Worm (Caenorhabditis elegans) whole organism, L3 larva: Measurements from ENCODE around the gene F13A7.11.

Source experiments
- ceh-82 ChIP-seq: fragments of 150-350 bp; optimal IDR thresholded peaks from 2 replicates; lab custom pipeline; 2014; ENCODE audit warnings: missing biosample characterization, missing genetic modification characterization
- elt-2 ChIP-seq: sonication (generic microtip); optimal IDR thresholded peaks from 2 replicates; lab custom pipeline; 2016; ENCODE audit warnings: missing genetic modification reagents, mild to moderate bottlenecking, missing genetic modification characterization, missing compliant biosample characterization
- jun-1 ChIP-seq: fragments of 150-350 bp; optimal IDR thresholded peaks from 2 replicates; lab custom pipeline; 2014; ENCODE audit warnings: missing biosample characterization, missing genetic modification reagents, missing genetic modification characterization
- lin-39 ChIP-seq: fragments of 150-350 bp; optimal IDR thresholded peaks from 2 replicates; lab custom pipeline; 2018; ENCODE audit warnings: missing biosample characterization, missing genetic modification reagents, missing genetic modification characterization
- nhr-12 ChIP-seq: fragments of 150-350 bp; optimal IDR thresholded peaks from 2 replicates; lab custom pipeline; 2014; ENCODE audit warnings: missing biosample characterization, missing genetic modification characterization
- pqm-1 ChIP-seq: fragments of 150-350 bp; optimal IDR thresholded peaks from 2 replicates; lab custom pipeline; 2017; ENCODE audit warnings: missing biosample characterization, missing genetic modification characterization, inconsistent platforms
- snpc-4 ChIP-seq: fragments of 150-350 bp; optimal IDR thresholded peaks from 2 replicates; lab custom pipeline; 2014; ENCODE audit warnings: missing biosample characterization, missing genetic modification characterization

DNA sequence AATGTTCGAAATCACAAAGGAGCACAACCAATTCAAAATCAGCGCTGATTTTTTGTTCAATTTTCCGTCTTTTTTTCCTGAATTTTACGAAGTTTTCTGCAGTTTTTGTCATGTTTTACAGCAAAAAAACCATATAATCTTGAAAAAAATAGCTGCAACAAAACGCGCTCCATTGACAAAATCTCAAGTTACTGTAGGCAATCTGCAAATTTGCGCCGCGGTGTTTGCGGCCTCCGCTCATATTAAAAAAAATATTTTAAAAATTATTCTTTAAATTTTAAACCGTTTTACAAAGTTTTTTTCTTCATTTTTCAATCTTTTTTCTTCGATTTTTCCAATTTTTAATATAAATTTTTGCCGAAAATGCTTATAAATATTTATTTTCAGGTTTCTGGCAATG lies 10.3 kb upstream of the F13A7.11 start:
- TF ChIP-seq snpc-4 (no peak), ceh-82 (no peak), lin-39 (tag; lab: Kevin White, UChicago) (no peak), elt-2 (no peak), pqm-1 (tag; lab: Kevin White, UChicago) (no peak), jun-1 (tag; lab: Kevin White, UChicago) (no peak), nhr-12 (tag; lab: Kevin White, UChicago) (no peak)
